Fruit fly (Drosophila melanogaster): ENCODE measurements around the gene GlcAT-S.

Gene GlcAT-S

DNA sequence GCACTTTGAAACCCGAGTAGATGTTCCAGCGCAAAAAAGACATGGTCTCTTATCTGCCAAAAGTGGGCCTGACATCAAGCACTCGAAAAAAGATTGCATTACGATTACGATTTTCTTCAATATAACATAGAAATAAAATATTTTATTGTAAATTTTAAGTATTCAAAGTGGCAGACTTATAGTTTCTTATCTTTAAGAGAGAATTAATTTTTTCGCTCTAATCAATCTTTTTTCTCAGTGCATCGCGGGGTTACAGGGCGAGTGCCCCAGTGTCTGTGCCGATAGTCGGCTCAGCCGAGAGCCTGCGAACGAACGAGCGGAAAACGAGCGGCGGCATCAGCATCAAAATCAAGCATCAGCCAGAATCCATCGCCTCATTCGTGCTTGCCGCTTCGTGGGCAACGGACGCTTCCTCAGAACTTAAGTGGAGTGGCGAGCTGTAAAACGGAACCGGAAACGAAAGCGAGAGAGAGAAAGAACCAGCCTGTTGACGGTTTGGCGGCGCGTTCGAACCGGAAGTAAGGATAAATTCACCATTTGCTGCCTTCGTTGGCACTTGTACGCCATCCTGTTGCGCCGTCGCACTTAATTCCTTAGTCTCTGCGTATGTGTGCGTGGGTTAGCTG, 17.7 kb downstream of the GlcAT-S start, which contains the start of gene Apoltp (continued):
- TF ChIP-seq kni (GFP tag; optimal IDR thresholded peaks at IDR 0.05) = no peak
- peak; percentile 52 for TF ChIP-seq Sox100B (GFP tag; optimal IDR thresholded peaks at IDR 0.05)
- peak; percentile 42; the same call in 1 of the 2 replicates for TF ChIP-seq CG4404 (GFP tag; IDR thresholded peaks at IDR 0.05)
- no peak for TF ChIP-seq CG2875 (GFP tag; optimal IDR thresholded peaks at IDR 0.05)
- peak; percentile 31; the same call in 1 of the 2 replicates for TF ChIP-seq chm (GFP tag; IDR thresholded peaks at IDR 0.05)
- TF ChIP-seq tna (GFP tag; IDR thresholded peaks at IDR 0.05; ENCODE audit: partially characterized antibody) = no peak
- peak; percentile 62; the same call in 1 of the 2 replicates for TF ChIP-seq rib (GFP tag; IDR thresholded peaks at IDR 0.05)
- TF ChIP-seq CG7987 (GFP tag; optimal IDR thresholded peaks at IDR 0.05) = peak; percentile 14
- TF ChIP-seq CG12071 (GFP tag; optimal IDR thresholded peaks at IDR 0.05) = peak; percentile 16
- 0 out of 2 replicates have a peak, but pooled peaks have one; percentile 32 for TF ChIP-seq CG32767 (GFP tag; IDR thresholded peaks at IDR 0.05)
- peak; percentile 15 for TF ChIP-seq pfk (GFP tag; optimal IDR thresholded peaks at IDR 0.05)
- peak; percentile 64 for TF ChIP-seq CG6689 (GFP tag; IDR thresholded peaks at IDR 0.05)
- TF ChIP-seq Sox102F (GFP tag; optimal IDR thresholded peaks at IDR 0.05) = peak; percentile 66
- TF ChIP-seq prd (optimal IDR thresholded peaks at IDR 0.05) = no peak
- TF ChIP-seq prd (GFP tag; IDR thresholded peaks at IDR 0.05) = peak; percentile 82
- TF ChIP-seq cwo (GFP tag; optimal IDR thresholded peaks at IDR 0.05) = peak; percentile 84
- TF ChIP-seq CG9876 (GFP tag; optimal IDR thresholded peaks at IDR 0.05) = no peak
- no peak for TF ChIP-seq Neu2 (GFP tag; optimal IDR thresholded peaks at IDR 0.05; ENCODE audit: borderline replicate concordance)
- 0 out of 3 replicates have a peak, but pooled peaks have one; percentile 12 for TF ChIP-seq CG3726 (GFP tag; IDR thresholded peaks at IDR 0.05)
- no peak for TF ChIP-seq Stat92E (GFP tag; optimal IDR thresholded peaks at IDR 0.05)
- peak; percentile 70 for TF ChIP-seq fd96Cb (tag; optimal IDR thresholded peaks at IDR 0.05)
- TF ChIP-seq B-H2 (GFP tag; optimal IDR thresholded peaks at IDR 0.05) = no peak
- peak; percentile 69; the same call in 2 of the 3 replicates for TF ChIP-seq zfh1 (GFP tag; IDR thresholded peaks at IDR 0.05)
- peak; percentile 58 for TF ChIP-seq CG4730 (GFP tag; IDR thresholded peaks at IDR 0.05)
- TF ChIP-seq CG9215 (GFP tag; IDR thresholded peaks at IDR 0.05) = peak; percentile 41; the same call in 1 of the 2 replicates
- TF ChIP-seq CG5245 (GFP tag; optimal IDR thresholded peaks at IDR 0.05) = peak; percentile 25
- TF ChIP-seq CG8359 (GFP tag; optimal IDR thresholded peaks at IDR 0.05; ENCODE audit: borderline replicate concordance) = peak; percentile 4
- peak; percentile 15 for TF ChIP-seq CG31388 (GFP tag; optimal IDR thresholded peaks at IDR 0.05)
- TF ChIP-seq CG3847 (GFP tag; IDR thresholded peaks at IDR 0.05) = peak; percentile 77
- TF ChIP-seq kay (GFP tag; optimal IDR thresholded peaks at IDR 0.05) = peak; percentile 12
- peak; percentile 63 for TF ChIP-seq org-1 (GFP tag; optimal IDR thresholded peaks at IDR 0.05)
- TF ChIP-seq bsh (GFP tag; optimal IDR thresholded peaks at IDR 0.05) = peak in 1 of 2 experiments; percentile 58
- 0 out of 3 replicates have a peak, but pooled peaks have one; percentile 20 for TF ChIP-seq otp (GFP tag; IDR thresholded peaks at IDR 0.05)
- no peak for TF ChIP-seq CG12299 (tag; optimal IDR thresholded peaks at IDR 0.05)
- peak; percentile 70 for TF ChIP-seq sisA (GFP tag; IDR thresholded peaks at IDR 0.05)
- TF ChIP-seq CG10462 (GFP tag; optimal IDR thresholded peaks at IDR 0.05) = no peak
- TF ChIP-seq CG2129 (GFP tag; IDR thresholded peaks at IDR 0.05; ENCODE audit: partially characterized antibody) = no peak
- peak; percentile 92 for TF ChIP-seq CG13894 (tag; optimal IDR thresholded peaks at IDR 0.05)
- no peak for TF ChIP-seq en (GFP tag; optimal IDR thresholded peaks at IDR 0.05)
- peak; percentile 1 for TF ChIP-seq tio (GFP tag; optimal IDR thresholded peaks at IDR 0.05)
- TF ChIP-seq luna (GFP tag; optimal IDR thresholded peaks at IDR 0.05) = no peak
- TF ChIP-seq CG4328 (GFP tag; optimal IDR thresholded peaks at IDR 0.05) = peak; percentile 17
- TF ChIP-seq PHDP (tag; optimal IDR thresholded peaks at IDR 0.05) = peak; percentile 63
- peak; percentile 45; the same call in 1 of the 3 replicates for TF ChIP-seq CG2889 (GFP tag; IDR thresholded peaks at IDR 0.05)
- peak; percentile 34 for TF ChIP-seq exex (tag; optimal IDR thresholded peaks at IDR 0.05)
- TF ChIP-seq Trl (optimal IDR thresholded peaks at IDR 0.05) = no peak
- peak; percentile 20 for TF ChIP-seq Trl (GFP tag; optimal IDR thresholded peaks at IDR 0.05)
- peak; percentile 64 for TF ChIP-seq CG15269 (tag; optimal IDR thresholded peaks at IDR 0.05)
- TF ChIP-seq HLH3B (GFP tag; IDR thresholded peaks at IDR 0.05) = peak; percentile 79; the same call in 1 of the 2 replicates

Data from whole organism, embryonic.